Worm (Caenorhabditis elegans): Measurements from ENCODE around the gene pgp-5.

ce11 chrX:10838550-10838949 lies 20.5 kb downstream of the pgp-5 start, which contains the start of gene plc-1:
- TF ChIP-seq pros-1 (tag; optimal IDR thresholded peaks at IDR 0.05) (no peak), pha-2 (tag; optimal IDR thresholded peaks at IDR 0.05) (no peak), hlh-30 (tag; optimal IDR thresholded peaks at IDR 0.05; ENCODE audit: insufficient read depth) (no peak)
